Fruit fly (Drosophila melanogaster) whole organism, embryonic: ENCODE measurements around the gene sick.

Experiments
- Antp ChIP-seq: fragments of 200-800 bp; sonication (Bioruptor generic); optimal IDR thresholded peaks from 3 replicates; lab custom pipeline; 2016; ENCODE audit warnings: missing biosample characterization, missing genetic modification characterization
- B-H2 ChIP-seq: fragments of 200-800 bp; sonication (Bioruptor generic); optimal IDR thresholded peaks from 2 replicates; lab custom pipeline; 2018; ENCODE audit warnings: missing biosample characterization, mild to moderate bottlenecking, missing genetic modification characterization
- C15 ChIP-seq: fragments of 200-800 bp; sonication (Bioruptor generic); IDR thresholded peaks from 3 replicates; pipeline ENCODE4 v1.3.6; 2022; ENCODE audit warnings: missing biosample characterization, missing genetic modification characterization
- CG10147 ChIP-seq: fragments of 200-800 bp; sonication (Bioruptor generic); optimal IDR thresholded peaks from 2 replicates; lab custom pipeline; 2019; ENCODE audit warnings: missing biosample characterization, mild to moderate bottlenecking, missing genetic modification characterization, moderate library complexity
- CG10565 ChIP-seq: fragments of 200-800 bp; sonication (Bioruptor generic); optimal IDR thresholded peaks from 3 replicates; lab custom pipeline; 2016; ENCODE audit warnings: missing biosample characterization, mild to moderate bottlenecking, missing genetic modification characterization
- CG12236 ChIP-seq: fragments of 200-800 bp; sonication (Bioruptor generic); optimal IDR thresholded peaks from 2 replicates; lab custom pipeline; 2016; ENCODE audit warnings: missing biosample characterization, missing genetic modification characterization
- CG14014 ChIP-seq: fragments of 200-800 bp; sonication (Bioruptor generic); IDR thresholded peaks from 2 replicates; pipeline ENCODE4 v1.3.6; 2022; ENCODE audit warnings: missing biosample characterization, missing genetic modification characterization
- CG15514 ChIP-seq: fragments of 200-800 bp; sonication (Bioruptor generic); optimal IDR thresholded peaks from 3 replicates; lab custom pipeline; 2017; ENCODE audit warnings: missing biosample characterization, missing genetic modification characterization, mild to moderate bottlenecking, moderate library complexity, missing genetic modification reagents
- CG16863 ChIP-seq: fragments of 200-800 bp; sonication (Bioruptor generic); optimal IDR thresholded peaks from 3 replicates; lab custom pipeline; 2016; ENCODE audit warnings: missing biosample characterization, missing genetic modification characterization
- CG17359 ChIP-seq: fragments of 200-800 bp; sonication (Bioruptor generic); optimal IDR thresholded peaks from 3 replicates; lab custom pipeline; 2018; ENCODE audit warnings: missing biosample characterization, mild to moderate bottlenecking, missing genetic modification characterization, moderate library complexity
- CG17829 ChIP-seq: fragments of 200-800 bp; optimal IDR thresholded peaks from 2 replicates; lab custom pipeline; 2019; ENCODE audit warnings: missing biosample characterization, mild to moderate bottlenecking, missing genetic modification characterization, moderate library complexity
- CG2116 ChIP-seq: fragments of 200-800 bp; sonication (Bioruptor generic); optimal IDR thresholded peaks from 3 replicates; lab custom pipeline; 2018; ENCODE audit warnings: missing biosample characterization, mild to moderate bottlenecking, missing genetic modification characterization
- CG2678 ChIP-seq: fragments of 200-800 bp; sonication (Bioruptor generic); optimal IDR thresholded peaks from 3 replicates; lab custom pipeline; 2019; ENCODE audit warnings: missing biosample characterization, mild to moderate bottlenecking, missing genetic modification characterization, moderate library complexity
- CG30403 ChIP-seq: fragments of 200-800 bp; sonication (Bioruptor generic); optimal IDR thresholded peaks from 3 replicates; lab custom pipeline; 2016; ENCODE audit warnings: missing biosample characterization, missing genetic modification characterization
- CG31365 ChIP-seq: fragments of 200-800 bp; sonication (Bioruptor generic); optimal IDR thresholded peaks from 2 replicates; lab custom pipeline; 2018; ENCODE audit warnings: missing biosample characterization, mild to moderate bottlenecking, missing genetic modification characterization
- CG5953 ChIP-seq: fragments of 200-800 bp; sonication (Bioruptor generic); IDR thresholded peaks from 2 replicates; pipeline ENCODE4 v1.3.6; 2022; ENCODE audit warnings: missing biosample characterization, missing genetic modification characterization
- CG6254 ChIP-seq: fragments of 200-800 bp; sonication (Bioruptor generic); optimal IDR thresholded peaks from 3 replicates; lab custom pipeline; 2017; ENCODE audit warnings: mild to moderate bottlenecking, missing biosample characterization, missing genetic modification reagents, missing genetic modification characterization
- CG6791 ChIP-seq: fragments of 200-800 bp; sonication (Bioruptor generic); IDR thresholded peaks from 3 replicates; pipeline ENCODE4 v1.3.6; 2022; ENCODE audit warnings: missing biosample characterization, missing genetic modification characterization; ENCODE audit not compliant: partially characterized antibody
- CG7271 ChIP-seq: fragments of 200-800 bp; sonication (Bioruptor generic); optimal IDR thresholded peaks from 2 replicates; lab custom pipeline; 2018; ENCODE audit warnings: missing biosample characterization, mild to moderate bottlenecking, missing genetic modification characterization, moderate library complexity
- CG7357 ChIP-seq: fragments of 200-800 bp; sonication (Bioruptor generic); IDR thresholded peaks from 3 replicates; pipeline ENCODE4 v1.3.6; 2022; ENCODE audit warnings: missing biosample characterization, missing genetic modification characterization
- CG8478 ChIP-seq: fragments of >200 bp; optimal IDR thresholded peaks from 2 replicates; lab custom pipeline; 2018
- D ChIP-seq, 2 experiments: fragments of 200-800 bp in 1 of 2; fragments of >200 bp in 1 of 2; sonication (Bioruptor generic) in 1 of 2; optimal IDR thresholded peaks; 2 replicates in 1 of 2; 3 replicates in 1 of 2; lab custom pipeline; 2017; ENCODE audit warnings: mild to moderate bottlenecking in 1 of 2, missing biosample characterization in 1 of 2, missing genetic modification characterization in 1 of 2, missing genetic modification reagents in 1 of 2
- Drgx ChIP-seq: fragments of 200-800 bp; sonication (Bioruptor generic); IDR thresholded peaks from 2 replicates; pipeline ENCODE4 v1.3.6; 2022; ENCODE audit warnings: missing biosample characterization, missing genetic modification characterization
- Eip74EF ChIP-seq, 2 experiments: fragments of 200-800 bp in 1 of 2; fragments of >200 bp in 1 of 2; sonication (Bioruptor generic) in 1 of 2; optimal IDR thresholded peaks; 2 replicates each; lab custom pipeline; 2017 to 2019; ENCODE audit warnings: missing biosample characterization in 2 of 2, missing genetic modification characterization in 2 of 2, mild to moderate bottlenecking in 1 of 2, moderate library complexity in 1 of 2
- Ets65A ChIP-seq: fragments of 200-800 bp; sonication (Bioruptor generic); peaks from one replicate; lab custom pipeline; 2016; ENCODE audit warnings: missing biosample characterization, missing genetic modification characterization
- Hr78 ChIP-seq, 2 experiments: fragments of 200-800 bp in 1 of 2; fragments of >200 bp in 1 of 2; sonication (Bioruptor generic) in 1 of 2; optimal IDR thresholded peaks; 2 replicates each; lab custom pipeline; 2017 to 2019; ENCODE audit warnings: missing biosample characterization in 2 of 2, missing genetic modification characterization in 2 of 2, mild to moderate bottlenecking in 1 of 2, moderate library complexity in 1 of 2
- MBD-R2 ChIP-seq: fragments of 200-800 bp; sonication (Bioruptor generic); IDR thresholded peaks from 2 replicates; pipeline ENCODE4 v1.3.6; 2022; ENCODE audit warnings: missing biosample characterization, missing genetic modification characterization
- Myb ChIP-seq: fragments of 200-800 bp; sonication (Bioruptor generic); optimal IDR thresholded peaks from 2 replicates; lab custom pipeline; 2016; ENCODE audit warnings: missing biosample characterization, missing genetic modification characterization
- NFAT ChIP-seq: fragments of 200-800 bp; sonication (Bioruptor generic); IDR thresholded peaks from 2 replicates; pipeline ENCODE4 v1.3.6; 2022; ENCODE audit warnings: missing biosample characterization, missing genetic modification characterization
- Sox102F ChIP-seq: fragments of 200-800 bp; sonication (Bioruptor generic); optimal IDR thresholded peaks from 2 replicates; lab custom pipeline; 2018; ENCODE audit warnings: missing biosample characterization, mild to moderate bottlenecking, missing genetic modification characterization, moderate library complexity
- Stat92E ChIP-seq, 3 experiments: fragments of >200 bp in 2 of 3; fragments of 200-800 bp in 1 of 3; sonication (Bioruptor generic) in 1 of 3; optimal IDR thresholded peaks; 2 replicates each; lab custom pipeline; 2017 to 2019; ENCODE audit warnings: missing biosample characterization in 3 of 3, missing genetic modification characterization in 3 of 3, mild to moderate bottlenecking in 1 of 3, moderate library complexity in 1 of 3
- Vsx1 ChIP-seq: fragments of 200-800 bp; sonication (Bioruptor generic); optimal IDR thresholded peaks from 2 replicates; lab custom pipeline; 2017; ENCODE audit warnings: missing biosample characterization, mild to moderate bottlenecking, missing genetic modification characterization, missing genetic modification reagents
- caup ChIP-seq: fragments of 200-800 bp; sonication (Bioruptor generic); optimal IDR thresholded peaks from 3 replicates; lab custom pipeline; 2017; ENCODE audit warnings: missing biosample characterization, mild to moderate bottlenecking, missing genetic modification characterization, moderate library complexity; ENCODE audit not compliant: severe bottlenecking
- crp ChIP-seq, 2 experiments: fragments of 200-800 bp; sonication (Bioruptor generic); optimal IDR thresholded peaks; 2 replicates in 1 of 2; 3 replicates in 1 of 2; lab custom pipeline; 2017; ENCODE audit warnings: missing biosample characterization in 2 of 2, missing genetic modification characterization in 2 of 2, mild to moderate bottlenecking in 1 of 2, moderate library complexity in 1 of 2
- dimm ChIP-seq: fragments of 200-800 bp; sonication (Bioruptor generic); IDR thresholded peaks from 2 replicates; pipeline ENCODE4 v1.3.6; 2022; ENCODE audit warnings: missing biosample characterization, missing genetic modification characterization
- dmrt11E ChIP-seq: fragments of 200-800 bp; sonication (Bioruptor generic); optimal IDR thresholded peaks from 3 replicates; lab custom pipeline; 2018; ENCODE audit warnings: missing biosample characterization, mild to moderate bottlenecking, missing genetic modification characterization, moderate library complexity
- eve ChIP-seq, 2 experiments: fragments of >200 bp; optimal IDR thresholded peaks; 2 replicates each; lab custom pipeline; 2017; ENCODE audit warnings: missing biosample characterization in 2 of 2, missing genetic modification characterization in 2 of 2
- h ChIP-seq: fragments of >200 bp; optimal IDR thresholded peaks from 2 replicates; lab custom pipeline; 2017
- lilli ChIP-seq: fragments of 200-800 bp; sonication (Bioruptor generic); optimal IDR thresholded peaks from 3 replicates; lab custom pipeline; 2016; ENCODE audit warnings: missing biosample characterization, missing genetic modification characterization
- nau ChIP-seq: fragments of 200-800 bp; sonication (Bioruptor generic); optimal IDR thresholded peaks from 3 replicates; lab custom pipeline; 2017; ENCODE audit warnings: missing biosample characterization, mild to moderate bottlenecking, missing genetic modification characterization, missing genetic modification reagents
- odd ChIP-seq: fragments of 200-800 bp; sonication (Bioruptor generic); optimal IDR thresholded peaks from 2 replicates; lab custom pipeline; 2017; ENCODE audit warnings: missing biosample characterization, mild to moderate bottlenecking, missing genetic modification characterization
- ranshi ChIP-seq: fragments of 200-800 bp; sonication (Bioruptor generic); IDR thresholded peaks from 2 replicates; pipeline ENCODE4 v1.3.6; 2022; ENCODE audit warnings: missing biosample characterization, missing genetic modification characterization
- row ChIP-seq: fragments of 200-800 bp; sonication (Bioruptor generic); IDR thresholded peaks from 3 replicates; pipeline ENCODE4 v1.3.6; 2022; ENCODE audit warnings: missing biosample characterization, missing genetic modification characterization
- run ChIP-seq: fragments of 200-800 bp; sonication (Bioruptor generic); optimal IDR thresholded peaks from 3 replicates; lab custom pipeline; 2018; ENCODE audit warnings: missing biosample characterization, mild to moderate bottlenecking, missing genetic modification characterization
- seq ChIP-seq: fragments of 200-800 bp; sonication (Bioruptor generic); IDR thresholded peaks from 2 replicates; pipeline ENCODE4 v1.3.6; 2022; ENCODE audit warnings: missing biosample characterization, missing genetic modification characterization
- slbo ChIP-seq: fragments of 200-800 bp; sonication (Bioruptor generic); IDR thresholded peaks from 2 replicates; pipeline ENCODE4 v1.3.6; 2022; ENCODE audit warnings: missing biosample characterization, missing genetic modification characterization
- unc-4 ChIP-seq: fragments of 200-800 bp; sonication (Bioruptor generic); IDR thresholded peaks from 2 replicates; pipeline ENCODE4 v1.3.6; 2022; ENCODE audit warnings: missing biosample characterization, missing genetic modification characterization; ENCODE audit not compliant: partially characterized antibody
- zfh1 ChIP-seq: fragments of 200-800 bp; sonication (Bioruptor generic); IDR thresholded peaks from 3 replicates; pipeline ENCODE4 v1.3.6; 2022; ENCODE audit warnings: missing biosample characterization, missing genetic modification characterization

Gene sick

DNA sequence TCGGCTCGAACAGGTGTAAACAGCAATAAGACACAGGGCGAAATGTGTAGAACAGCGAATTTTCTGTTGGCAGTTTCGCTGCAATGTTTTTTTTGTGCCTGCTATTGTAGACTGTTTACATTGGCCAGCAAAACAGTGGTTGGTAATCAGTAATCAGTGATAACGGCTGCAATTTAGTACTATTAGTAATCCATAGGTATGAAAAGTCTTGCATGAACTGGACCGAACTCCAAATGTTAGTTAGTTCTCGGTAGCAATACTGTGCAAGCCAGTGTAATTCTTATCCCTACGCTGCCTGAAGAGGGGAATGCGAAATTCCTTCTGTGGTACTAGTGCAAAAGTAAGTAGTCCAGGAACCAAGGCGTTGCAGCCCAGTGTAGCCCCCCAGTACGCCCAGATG, 7.4 kb upstream of the sick start:
- TF ChIP-seq B-H2 (GFP tag; lab: Kevin White, UChicago) (no peak), D (optimal IDR thresholded peaks at IDR 0.05; lab: Kevin White, UChicago) (no peak), D (GFP tag; optimal IDR thresholded peaks at IDR 0.05; lab: Kevin White, UChicago) (no peak), row (GFP tag; lab: Robert Waterston, UW) (0 out of 3 replicates have a peak, but pooled peaks have one; percentile 18), nau (GFP tag; lab: Kevin White, UChicago) (no peak), Ets65A (peak; percentile 20), CG15514 (no peak), CG10565 (GFP tag; lab: Kevin White, UChicago) (no peak), Hr78 (GFP tag; optimal IDR thresholded peaks at IDR 0.05; lab: Kevin White, UChicago) (no peak), Drgx (GFP tag; lab: Robert Waterston, UW) (peak; percentile 53), CG6254 (no peak), CG16863 (GFP tag; lab: Kevin White, UChicago) (no peak), CG5953 (GFP tag; lab: Robert Waterston, UW) (no peak), ranshi (GFP tag; lab: Robert Waterston, UW) (no peak), Antp (GFP tag; lab: Kevin White, UChicago) (no peak), CG2116 (GFP tag; lab: Kevin White, UChicago) (no peak), CG12236 (GFP tag; lab: Kevin White, UChicago) (no peak), CG7271 (tag; lab: Kevin White, UChicago) (no peak)

DNA sequence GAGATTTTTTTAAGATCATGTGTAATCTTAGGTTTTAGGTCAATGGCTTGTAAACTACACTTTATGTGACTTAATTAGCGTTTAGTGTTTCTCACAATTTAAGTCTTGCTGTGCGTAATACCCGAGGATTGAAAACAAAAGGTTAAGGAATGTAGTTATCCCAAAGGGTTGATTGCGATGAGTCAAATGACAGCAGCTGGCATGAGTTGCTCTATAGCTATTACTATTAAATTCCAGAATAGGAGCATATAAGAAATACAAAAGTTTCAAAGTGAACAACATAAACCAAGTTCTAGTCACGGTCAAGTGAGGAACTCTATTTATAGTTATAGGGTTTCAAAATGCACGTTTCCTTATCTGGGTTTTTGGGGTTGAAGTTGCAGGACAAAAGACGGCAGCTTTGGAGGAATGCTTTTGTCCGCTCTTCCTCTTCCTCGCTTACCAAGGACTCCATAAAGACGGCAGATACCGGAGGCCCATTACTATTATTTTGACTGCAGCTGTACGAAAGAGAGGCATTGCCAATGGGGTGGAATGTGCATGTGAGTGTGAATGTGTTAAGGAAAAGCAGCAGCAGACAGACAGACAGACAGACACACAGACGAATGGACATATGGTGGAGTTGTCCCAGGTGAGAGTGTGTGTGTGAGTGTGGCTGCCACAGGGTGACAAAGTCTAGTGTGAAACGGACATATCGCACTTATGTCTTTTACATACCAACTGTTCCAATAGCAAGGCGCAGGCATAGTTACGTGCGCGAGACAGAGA, 5.4 kb upstream of the sick start:
- TF ChIP-seq seq (GFP tag; lab: Robert Waterston, UW) (no peak), CG14014 (GFP tag; lab: Robert Waterston, UW) (no peak), CG30403 (peak; percentile 17), run (tag; lab: Kevin White, UChicago) (no peak), C15 (GFP tag; lab: Robert Waterston, UW) (no peak), CG7357 (GFP tag; lab: Robert Waterston, UW) (peak; percentile 93), CG10147 (no peak), eve (GFP tag; optimal IDR thresholded peaks at IDR 0.05; lab: Kevin White, UChicago) (peak in 1 of 2 experiments; percentile 83), Vsx1 (GFP tag; lab: Kevin White, UChicago) (no peak), Myb (GFP tag; lab: Kevin White, UChicago) (no peak), h (lab: Kevin White, UChicago) (no peak), zfh1 (GFP tag; lab: Robert Waterston, UW) (0 out of 3 replicates have a peak, but pooled peaks have one; percentile 9), Sox102F (GFP tag; lab: Kevin White, UChicago) (no peak), CG2678 (tag; lab: Kevin White, UChicago) (no peak), CG8478 (lab: Kevin White, UChicago) (peak; percentile 15), CG6791 (GFP tag; lab: Robert Waterston, UW) (peak; percentile 44; the same call in 1 of the 3 replicates), unc-4 (no peak), slbo (GFP tag; lab: Robert Waterston, UW) (no peak), Eip74EF (GFP tag; optimal IDR thresholded peaks at IDR 0.05; lab: Kevin White, UChicago) (peak in 1 of 2 experiments; percentile 36), caup (no peak), CG17359 (no peak), MBD-R2 (GFP tag; lab: Robert Waterston, UW) (no peak), dimm (GFP tag; lab: Robert Waterston, UW) (no peak), crp (GFP tag; optimal IDR thresholded peaks at IDR 0.05; lab: Kevin White, UChicago) (peak in 1 of 2 experiments; percentile 23), NFAT (GFP tag; lab: Robert Waterston, UW) (no peak), odd (GFP tag; lab: Kevin White, UChicago) (no peak), CG17829 (no peak), CG31365 (tag; lab: Kevin White, UChicago) (no peak), dmrt11E (peak; percentile 18), lilli (GFP tag; lab: Kevin White, UChicago) (no peak), Stat92E (GFP tag; optimal IDR thresholded peaks at IDR 0.05; lab: Kevin White, UChicago) (peak in 1 of 3 experiments; percentile 66)
